Fruit fly (Drosophila melanogaster): ENCODE measurements around the gene CG33647.

- TF ChIP-seq CG8478 (optimal IDR thresholded peaks at IDR 0.05) (no peak), CTCF (optimal IDR thresholded peaks at IDR 0.05) (no peak)
Observed at dm6 chr3L:19229491-19229890, 6.7 kb upstream of the CG33647 start.
